Worm (Caenorhabditis elegans) whole organism, young adult: ENCODE results near the gene twk-31.

Experiments
- F23B12.7 ChIP-seq: sonication (generic microtip); optimal IDR thresholded peaks from 2 replicates; lab custom pipeline; 2017; ENCODE audit warnings: missing genetic modification characterization, mild to moderate bottlenecking, missing compliant biosample characterization, antibody characterized with exemption, moderate library complexity; ENCODE audit not compliant: insufficient read depth
- F39B2.1 ChIP-seq: fragments of 200-800 bp; sonication (Bioruptor generic); IDR thresholded peaks from 2 replicates; pipeline ENCODE4 v1.3.6; 2022; ENCODE audit warnings: missing genetic modification reagents, missing genetic modification characterization, missing compliant biosample characterization
- Y56A3A.18 ChIP-seq: fragments of 200-800 bp; sonication (Bioruptor generic); IDR thresholded peaks from 2 replicates; pipeline ENCODE4 v1.3.6; 2022; ENCODE audit warnings: missing genetic modification reagents, missing genetic modification characterization, missing compliant biosample characterization
- Y67H2A.10 ChIP-seq: fragments of 200-800 bp; sonication (Bioruptor generic); conservative IDR thresholded peaks from 2 replicates; pipeline ENCODE4 v1.3.6; 2022; ENCODE audit warnings: missing genetic modification reagents, missing genetic modification characterization, missing compliant biosample characterization
- akir-1 ChIP-seq: fragments of 200-800 bp; sonication (Bioruptor generic); optimal IDR thresholded peaks from 2 replicates; lab custom pipeline; 2018; ENCODE audit warnings: mild to moderate bottlenecking, missing genetic modification characterization, moderate library complexity, missing compliant biosample characterization
- cebp-1 ChIP-seq, 2 experiments: fragments of 200-800 bp in 1 of 2; sonication (Bioruptor generic) in 1 of 2; sonication (generic microtip) in 1 of 2; IDR thresholded peaks in 1 of 2; optimal IDR thresholded peaks in 1 of 2; 2 replicates each; pipeline versions ENCODE4 v1.3.6 to Lab custom; 2017 to 2022; ENCODE audit warnings: missing compliant biosample characterization in 2 of 2, missing genetic modification characterization in 2 of 2, mild to moderate bottlenecking in 1 of 2, missing genetic modification reagents in 1 of 2, moderate library complexity in 1 of 2
- dpff-1 ChIP-seq: sonication (generic microtip); optimal IDR thresholded peaks from 2 replicates; lab custom pipeline; 2017; ENCODE audit warnings: mild to moderate bottlenecking, missing genetic modification characterization, missing compliant biosample characterization
- egl-18 ChIP-seq: fragments of 200-800 bp; sonication (Bioruptor generic); IDR thresholded peaks from 2 replicates; pipeline ENCODE4 v1.3.6; 2022; ENCODE audit warnings: missing genetic modification reagents, missing genetic modification characterization, missing compliant biosample characterization
- hmg-1.2 ChIP-seq: fragments of 200-800 bp; sonication (Bioruptor generic); IDR thresholded peaks from 2 replicates; pipeline ENCODE4 v1.3.6; 2022; ENCODE audit warnings: missing genetic modification reagents, missing genetic modification characterization, missing compliant biosample characterization
- lin-35 ChIP-seq, 3 experiments: fragments of 150-350 bp in 2 of 3; sonication (generic microtip) in 1 of 3; optimal IDR thresholded peaks; 2 replicates each; lab custom pipeline; 2014 to 2018; ENCODE audit warnings: missing biosample characterization in 3 of 3, missing genetic modification characterization in 3 of 3, missing genetic modification reagents in 3 of 3
- zim-3 ChIP-seq: sonication (generic microtip); optimal IDR thresholded peaks from 2 replicates; lab custom pipeline; 2017; ENCODE audit warnings: mild to moderate bottlenecking, missing genetic modification characterization, moderate library complexity, missing compliant biosample characterization

DNA sequence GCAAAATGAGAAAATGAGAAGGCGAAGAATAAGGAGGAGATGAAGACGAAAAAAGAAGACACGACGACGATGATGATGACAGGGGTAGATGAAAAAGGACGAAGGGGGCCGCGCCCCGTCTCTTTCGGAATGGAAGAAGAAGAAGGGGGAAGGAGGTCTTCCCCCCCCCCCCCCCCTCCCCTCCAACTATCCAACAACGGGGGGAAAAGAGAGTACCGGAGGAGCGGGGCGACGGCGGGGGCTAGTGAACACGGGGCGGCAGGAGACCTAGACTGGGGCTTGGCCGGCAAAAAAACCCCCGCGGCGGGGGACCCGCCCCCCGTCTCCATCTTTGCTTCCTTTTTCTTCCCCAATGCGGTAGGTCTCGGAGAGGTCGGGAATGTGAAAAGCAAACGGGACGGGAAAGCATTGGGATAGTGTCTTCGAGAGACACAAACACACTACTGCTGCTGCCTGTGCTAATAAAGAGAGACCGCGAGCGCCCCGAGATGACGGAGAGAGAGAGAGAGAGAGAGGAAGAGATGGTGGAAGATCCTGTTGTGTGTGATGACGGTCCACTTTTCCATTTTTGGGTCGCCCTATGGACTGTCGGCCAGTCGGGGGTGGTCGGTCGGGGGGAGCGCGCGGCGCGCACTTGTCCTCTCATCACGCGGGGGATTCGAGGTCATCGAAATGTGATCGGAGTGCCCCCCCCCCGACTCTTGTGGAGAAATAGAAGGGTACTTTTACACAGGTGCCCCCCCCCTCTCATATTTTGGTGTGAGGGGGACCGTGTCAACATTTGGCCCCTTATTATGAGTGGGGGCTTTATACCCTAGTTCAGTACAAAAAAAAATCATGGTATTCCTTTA, 57.4 kb downstream of the twk-31 start:
- TF ChIP-seq hmg-1.2 (GFP tag; lab: Robert Waterston, UW) (peak; percentile 18; the same call in 1 of the 2 replicates), F39B2.1 (GFP tag; lab: Robert Waterston, UW) (no peak), dpff-1 (tag; lab: Kevin White, UChicago) (no peak), cebp-1 (GFP tag; IDR thresholded peaks at IDR 0.05; lab: Robert Waterston, UW) (no peak), cebp-1 (tag; optimal IDR thresholded peaks at IDR 0.05; lab: Kevin White, UChicago) (peak; percentile 32), F23B12.7 (tag; lab: Kevin White, UChicago) (no peak), akir-1 (GFP tag; lab: Kevin White, UChicago) (no peak), egl-18 (no peak), zim-3 (tag; lab: Kevin White, UChicago) (no peak), Y67H2A.10 (GFP tag; lab: Robert Waterston, UW) (no peak), Y56A3A.18 (GFP tag; lab: Robert Waterston, UW) (no peak), lin-35 (GFP tag; optimal IDR thresholded peaks at IDR 0.05; lab: Kevin White, UChicago) (no peak)
